Worm (Caenorhabditis elegans): ENCODE measurements around the gene ZK666.4.

Gene ZK666.4

ce11 chrII:10446300-10446699 lies 30.8 kb upstream of the ZK666.4 start:
- TF ChIP-seq nhr-84 (tag; optimal IDR thresholded peaks at IDR 0.05) (no peak), C16A3.4 (tag; optimal IDR thresholded peaks at IDR 0.05) (peak; percentile 4), hpl-2 (GFP tag; optimal IDR thresholded peaks at IDR 0.05) (no peak), fkh-8 (tag; optimal IDR thresholded peaks at IDR 0.05) (no peak), dsc-1 (tag; optimal IDR thresholded peaks at IDR 0.05) (no peak), egl-27 (tag; optimal IDR thresholded peaks at IDR 0.05) (no peak), hlh-17 (GFP tag; optimal IDR thresholded peaks at IDR 0.05; ENCODE audit: borderline replicate concordance) (no peak), alr-1 (tag; optimal IDR thresholded peaks at IDR 0.05; ENCODE audit: borderline replicate concordance) (no peak), nhr-19 (GFP tag; conservative IDR thresholded peaks at IDR 0.05) (peak; percentile 85), fkh-4 (tag; optimal IDR thresholded peaks at IDR 0.05; ENCODE audit: borderline replicate concordance) (no peak), nhr-47 (tag; optimal IDR thresholded peaks at IDR 0.05) (peak; percentile 11), swsn-7 (tag; optimal IDR thresholded peaks at IDR 0.05) (no peak), vab-15 (tag; optimal IDR thresholded peaks at IDR 0.05) (no peak), nhr-11 (tag; optimal IDR thresholded peaks at IDR 0.05) (no peak), xbp-1 (tag; optimal IDR thresholded peaks at IDR 0.05) (no peak), ces-1 (GFP tag; optimal IDR thresholded peaks at IDR 0.05) (no peak), sox-4 (tag; optimal IDR thresholded peaks at IDR 0.05) (no peak), unc-130 (tag; optimal IDR thresholded peaks at IDR 0.05) (peak; percentile 86), nhr-90 (tag; optimal IDR thresholded peaks at IDR 0.05; ENCODE audit: poor library complexity) (peak; percentile 59), unc-30 (tag; optimal IDR thresholded peaks at IDR 0.05) (no peak), pqm-1 (tag; optimal IDR thresholded peaks at IDR 0.05) (no peak), ceh-63 (GFP tag; optimal IDR thresholded peaks at IDR 0.05) (no peak), snu-23 (GFP tag; optimal IDR thresholded peaks at IDR 0.05) (peak; percentile 78), blmp-1 (tag; optimal IDR thresholded peaks at IDR 0.05) (peak; percentile 92), efl-3 (GFP tag; optimal IDR thresholded peaks at IDR 0.05) (no peak), unc-86 (tag; optimal IDR thresholded peaks at IDR 0.05) (no peak), ceh-8 (GFP tag; optimal IDR thresholded peaks at IDR 0.05) (no peak), pax-3 (tag; optimal IDR thresholded peaks at IDR 0.05) (no peak), nhr-85 (tag) (peak; percentile 87), ceh-90 (tag; optimal IDR thresholded peaks at IDR 0.05) (no peak), mef-2 (tag; optimal IDR thresholded peaks at IDR 0.05) (no peak), nhr-237 (tag; optimal IDR thresholded peaks at IDR 0.05) (no peak), elt-2 (tag; optimal IDR thresholded peaks at IDR 0.05) (peak; percentile 65), fkh-10 (GFP tag; optimal IDR thresholded peaks at IDR 0.05) (no peak), unc-62 (GFP tag; optimal IDR thresholded peaks at IDR 0.05) (no peak), ztf-11 (tag; optimal IDR thresholded peaks at IDR 0.05) (no peak), fos-1 (tag; optimal IDR thresholded peaks at IDR 0.05) (no peak), lin-14 (GFP tag; optimal IDR thresholded peaks at IDR 0.05) (peak; percentile 72), C34B4.2 (tag; optimal IDR thresholded peaks at IDR 0.05) (no peak), lin-35 (GFP tag; optimal IDR thresholded peaks at IDR 0.05) (peak; percentile 3 to 77), zag-1 (tag; optimal IDR thresholded peaks at IDR 0.05) (no peak), ztf-4 (tag; optimal IDR thresholded peaks at IDR 0.05) (peak; percentile 61), nhr-71 (tag; optimal IDR thresholded peaks at IDR 0.05) (peak; percentile 85), unc-98 (GFP tag; IDR thresholded peaks at IDR 0.05) (no peak), snpc-4 (tag; optimal IDR thresholded peaks at IDR 0.05) (no peak), pag-3 (tag; optimal IDR thresholded peaks at IDR 0.05; ENCODE audit: borderline replicate concordance, insufficient read depth) (peak; percentile 0), nhr-28 (tag; optimal IDR thresholded peaks at IDR 0.05) (no peak), lin-39 (tag; optimal IDR thresholded peaks at IDR 0.05) (no peak), nhr-77 (tag; optimal IDR thresholded peaks at IDR 0.05) (no peak), skn-1 (tag; optimal IDR thresholded peaks at IDR 0.05) (no peak), Y116A8C.19 (tag; optimal IDR thresholded peaks at IDR 0.05; ENCODE audit: borderline replicate concordance) (no peak), hlh-4 (tag; optimal IDR thresholded peaks at IDR 0.05) (no peak), lir-3 (tag; optimal IDR thresholded peaks at IDR 0.05; ENCODE audit: poor library complexity) (peak; percentile 53)
